Worm (Caenorhabditis elegans): Measurements from ENCODE around the gene ZK354.8.
A peak's percentile ranks its signal among the peaks of the same experiment; 100 is the strongest.
"Not testable (repeated sequence)": the region's sequence is repeated elsewhere in the genome, so short reads cannot be mapped to it uniquely, and the experiment has no call there.

Gene ZK354.8

ce11 chrIV:5266474-5266873, 39.5 kb downstream of the ZK354.8 start, which contains the start of gene F36H12.5:
Gene F36H12.5, plus strand, starts transcription at chrIV:5266774.
- TF ChIP-seq nhr-102 (tag; optimal IDR thresholded peaks at IDR 0.05), result no peak
- no peak for TF ChIP-seq snpc-1.2 (GFP tag; IDR thresholded peaks at IDR 0.05)
- TF ChIP-seq ZK337.2 (GFP tag; IDR thresholded peaks at IDR 0.05), result no peak
- no peak for TF ChIP-seq mdl-1 (tag; optimal IDR thresholded peaks at IDR 0.05)
- no peak for TF ChIP-seq F49E8.2 (tag; optimal IDR thresholded peaks at IDR 0.05; ENCODE audit: borderline replicate concordance)
- no peak for TF ChIP-seq egl-43 (GFP tag; IDR thresholded peaks at IDR 0.05)
- no peak for TF ChIP-seq daf-16 (GFP tag; optimal IDR thresholded peaks at IDR 0.05)
- TF ChIP-seq daf-16 (tag; optimal IDR thresholded peaks at IDR 0.05), result no peak
- no peak for TF ChIP-seq fos-1 (tag; optimal IDR thresholded peaks at IDR 0.05)
- no peak for TF ChIP-seq ztf-11 (tag; optimal IDR thresholded peaks at IDR 0.05)
- TF ChIP-seq zip-2 (tag; optimal IDR thresholded peaks at IDR 0.05), result no peak
- TF ChIP-seq lin-29 (GFP tag; IDR thresholded peaks at IDR 0.05), result no peak
- no peak for TF ChIP-seq gei-8 (GFP tag; optimal IDR thresholded peaks at IDR 0.05)
- no peak for TF ChIP-seq madf-5 (GFP tag; IDR thresholded peaks at IDR 0.05)
- TF ChIP-seq egl-27 (tag; optimal IDR thresholded peaks at IDR 0.05), result no peak
- no peak for TF ChIP-seq unc-39 (tag; optimal IDR thresholded peaks at IDR 0.05)

ce11 chrIV:5264700-5265210, 41.2 kb downstream of the ZK354.8 start:
- TF ChIP-seq T26A8.4 (GFP tag; IDR thresholded peaks at IDR 0.05) (peak; percentile 77), Y105C5A.15 (GFP tag; IDR thresholded peaks at IDR 0.05) (0 out of 2 replicates have a peak, but pooled peaks have one; percentile 25), aha-1 (tag) (peak; percentile 57), unc-62 (GFP tag; optimal IDR thresholded peaks at IDR 0.05 in 1 of 2) (peak in 1 of 2 experiments; percentile 31), arid-1 (GFP tag; conservative IDR thresholded peaks at IDR 0.05) (0 out of 2 replicates have a peak, but pooled peaks have one; percentile 28), mdt-29 (GFP tag; IDR thresholded peaks at IDR 0.05) (peak; percentile 72), ceh-44 (GFP tag; IDR thresholded peaks at IDR 0.05) (0 out of 2 replicates have a peak, but pooled peaks have one; percentile 35), lin-38 (GFP tag; IDR thresholded peaks at IDR 0.05) (peak; percentile 60), F49E8.2 (tag; optimal IDR thresholded peaks at IDR 0.05; ENCODE audit: borderline replicate concordance) (peak; percentile 56), snpc-1.2 (GFP tag; IDR thresholded peaks at IDR 0.05) (peak; percentile 97), F44E2.7 (GFP tag; IDR thresholded peaks at IDR 0.05) (0 out of 2 replicates have a peak, but pooled peaks have one; percentile 30), Y48G9A.11 (GFP tag; IDR thresholded peaks at IDR 0.05) (peak; percentile 30; the same call in 1 of the 2 replicates), ama-1 (optimal IDR thresholded peaks at IDR 0.05) (peak; percentile 32)
- TF ChIP-seq unc-62 (tag; optimal IDR thresholded peaks at IDR 0.05), result not testable (repeated sequence)

- 0 out of 2 replicates have a peak, but pooled peaks have one; percentile 30 for TF ChIP-seq php-3 (GFP tag; IDR thresholded peaks at IDR 0.05)
- TF ChIP-seq unc-62 (GFP tag; optimal IDR thresholded peaks at IDR 0.05 in 1 of 2), result peak in 1 of 2 experiments; percentile 57
- TF ChIP-seq unc-62 (tag; optimal IDR thresholded peaks at IDR 0.05), result not testable (repeated sequence)
- peak; percentile 65 for TF ChIP-seq T26A8.4 (GFP tag; IDR thresholded peaks at IDR 0.05)
- peak; percentile 98 for TF ChIP-seq snpc-1.2 (GFP tag; IDR thresholded peaks at IDR 0.05)
- 0 out of 2 replicates have a peak, but pooled peaks have one; percentile 32 for TF ChIP-seq mdt-29 (GFP tag; IDR thresholded peaks at IDR 0.05)
- TF ChIP-seq lin-38 (GFP tag; IDR thresholded peaks at IDR 0.05), result peak; percentile 39; the same call in 1 of the 2 replicates
Observed at ce11 chrIV:5261786-5262185, 44.2 kb downstream of the ZK354.8 start.

ce11 chrIV:5260289-5260688, 45.7 kb downstream of the ZK354.8 start, which contains the start of gene msp-19:
Gene msp-19, plus strand, starts transcription at chrIV:5260589.
- TF ChIP-seq sdz-12 (GFP tag; optimal IDR thresholded peaks at IDR 0.05); hif-1 (tag; optimal IDR thresholded peaks at IDR 0.05); hlh-30 (tag; optimal IDR thresholded peaks at IDR 0.05; ENCODE audit: insufficient read depth): not testable (repeated sequence)

- not testable (repeated sequence) for TF ChIP-seq F10B5.3, mep-1, skn-1 (tag; optimal IDR thresholded peaks at IDR 0.05)
Observed at ce11 chrIV:5258385-5258784, 47.6 kb downstream of the ZK354.8 start, which contains the start of gene ttbk-2.1. Gene ttbk-2.1, plus strand, starts transcription at chrIV:5258685.

Measured in whole organism, L4 larva.